Worm (Caenorhabditis elegans): ENCODE data around the gene acox-1.6.

acox-1.6 gene

ce11 chrX:15799595-15799994, 38.8 kb downstream of the acox-1.6 start, which contains the start of gene Y7A5A.6:
Y7A5A.6 (minus strand) TSS chrX:15799695.
- no peak for TF ChIP-seq nhr-237 (tag; optimal IDR thresholded peaks at IDR 0.05)
- peak; percentile 30 for TF ChIP-seq hlh-30 (tag; optimal IDR thresholded peaks at IDR 0.05; ENCODE audit: insufficient read depth)

DNA sequence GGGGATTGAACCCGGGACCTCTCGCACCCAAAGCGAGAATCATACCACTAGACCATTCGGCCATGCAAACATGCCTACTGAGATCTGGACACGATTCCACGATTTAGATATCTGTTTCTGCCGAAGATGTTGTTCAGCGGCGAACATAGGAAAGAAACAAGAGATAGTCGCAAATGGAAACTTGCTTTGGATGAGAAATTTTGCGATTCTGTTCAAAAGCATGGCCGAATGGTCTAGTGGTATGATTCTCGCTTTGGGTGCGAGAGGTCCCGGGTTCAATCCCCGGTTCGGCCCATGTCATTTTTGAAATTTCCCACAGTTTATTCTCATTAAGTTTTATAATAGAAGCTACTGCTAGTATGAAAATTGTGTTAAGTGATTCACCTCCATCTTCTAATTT, 41.7 kb downstream of the acox-1.6 start:
- TF ChIP-seq Y105C5A.15 (GFP tag; IDR thresholded peaks at IDR 0.05) = no peak
- TF ChIP-seq mdl-1 (tag; optimal IDR thresholded peaks at IDR 0.05) = no peak
- no peak for TF ChIP-seq hif-1 (tag; optimal IDR thresholded peaks at IDR 0.05)
- no peak for TF ChIP-seq zag-1 (tag; optimal IDR thresholded peaks at IDR 0.05)
- no peak for TF ChIP-seq daf-12 (tag; optimal IDR thresholded peaks at IDR 0.05)
- no peak for TF ChIP-seq nhr-11 (tag; optimal IDR thresholded peaks at IDR 0.05)
- 0 out of 2 replicates have a peak, but pooled peaks have one; percentile 31 for TF ChIP-seq lin-1 (GFP tag; IDR thresholded peaks at IDR 0.05)
- TF ChIP-seq F10B5.3 (tag; optimal IDR thresholded peaks at IDR 0.05) = no peak
- TF ChIP-seq madf-5 (GFP tag; IDR thresholded peaks at IDR 0.05) = 0 out of 4 replicates have a peak, but pooled peaks of 1 of the 2 experiments have one; percentile 30
- TF ChIP-seq dve-1 (tag; optimal IDR thresholded peaks at IDR 0.05; ENCODE audit: insufficient read depth) = no peak
- TF ChIP-seq nhr-111 (GFP tag; optimal IDR thresholded peaks at IDR 0.05) = no peak
- TF ChIP-seq nhr-25 (tag; optimal IDR thresholded peaks at IDR 0.05; ENCODE audit: borderline replicate concordance, insufficient read depth) = no peak
- TF ChIP-seq spr-1 (tag; optimal IDR thresholded peaks at IDR 0.05) = no peak
- TF ChIP-seq mxl-3 (GFP tag; optimal IDR thresholded peaks at IDR 0.05) = peak; percentile 15
- no peak for TF ChIP-seq aly-2 (tag; optimal IDR thresholded peaks at IDR 0.05)
- TF ChIP-seq cey-2 (tag; optimal IDR thresholded peaks at IDR 0.05; ENCODE audit: borderline replicate concordance, insufficient read depth) = no peak
- no peak for TF ChIP-seq hmg-1.1 (GFP tag; IDR thresholded peaks at IDR 0.05)
- no peak for TF ChIP-seq ama-1 (optimal IDR thresholded peaks at IDR 0.05)
- TF ChIP-seq ceh-82 (tag; optimal IDR thresholded peaks at IDR 0.05) = no peak
- TF ChIP-seq mxl-2 (GFP tag; conservative IDR thresholded peaks at IDR 0.05) = no peak
- peak; percentile 42 for TF ChIP-seq nhr-102 (tag; optimal IDR thresholded peaks at IDR 0.05)
- no peak for TF ChIP-seq ceh-32 (tag; optimal IDR thresholded peaks at IDR 0.05; ENCODE audit: poor library complexity)
- peak; percentile 43; the same call in 1 of the 2 replicates for TF ChIP-seq tra-1 (GFP tag; IDR thresholded peaks at IDR 0.05)
- no peak for TF ChIP-seq zip-11 (GFP tag; IDR thresholded peaks at IDR 0.05)
- TF ChIP-seq dpl-1 (GFP tag; optimal IDR thresholded peaks at IDR 0.05) = no peak
- no peak for TF ChIP-seq ceh-20 (GFP tag; IDR thresholded peaks at IDR 0.05)
- TF ChIP-seq spr-3 (GFP tag; optimal IDR thresholded peaks at IDR 0.05) = peak; percentile 21
- TF ChIP-seq fos-1 (tag; optimal IDR thresholded peaks at IDR 0.05) = no peak
- TF ChIP-seq egl-43 (GFP tag; IDR thresholded peaks at IDR 0.05) = peak; percentile 74
- no peak for TF ChIP-seq arid-1 (GFP tag; conservative IDR thresholded peaks at IDR 0.05)
- TF ChIP-seq ZK337.2 (GFP tag; IDR thresholded peaks at IDR 0.05) = peak; percentile 41; the same call in 1 of the 2 replicates
- TF ChIP-seq egl-27 (tag; optimal IDR thresholded peaks at IDR 0.05) = no peak
- no peak for TF ChIP-seq R02D3.7 (tag; optimal IDR thresholded peaks at IDR 0.05)
- TF ChIP-seq daf-19 (GFP tag; conservative IDR thresholded peaks at IDR 0.05) = no peak
- TF ChIP-seq unc-130 (GFP tag; optimal IDR thresholded peaks at IDR 0.05) = no peak
- TF ChIP-seq mes-2 (tag; optimal IDR thresholded peaks at IDR 0.05; ENCODE audit: poor library complexity, severe bottlenecking) = no peak
- TF ChIP-seq mep-1 (tag; optimal IDR thresholded peaks at IDR 0.05) = no peak
- no peak for TF ChIP-seq dmd-6 (GFP tag; IDR thresholded peaks at IDR 0.05)
- TF ChIP-seq set-16 (GFP tag; IDR thresholded peaks at IDR 0.05) = no peak
- TF ChIP-seq lin-13 (GFP tag; optimal IDR thresholded peaks at IDR 0.05) = no peak
- TF ChIP-seq Y5F2A.4 (GFP tag; optimal IDR thresholded peaks at IDR 0.05) = no peak
- TF ChIP-seq nhr-77 (tag; optimal IDR thresholded peaks at IDR 0.05) = no peak
- no peak for TF ChIP-seq zfp-3 (GFP tag; conservative IDR thresholded peaks at IDR 0.05)
- no peak for TF ChIP-seq php-3 (GFP tag; IDR thresholded peaks at IDR 0.05)
- TF ChIP-seq pha-4 (GFP tag; IDR thresholded peaks at IDR 0.05) = no peak
- no peak for TF ChIP-seq pha-4 (tag; optimal IDR thresholded peaks at IDR 0.05)
- TF ChIP-seq lin-39 (tag; optimal IDR thresholded peaks at IDR 0.05) = no peak

Measured in whole organism, L4 larva.